Worm (Caenorhabditis elegans): ENCODE measurements around the gene T12D8.10.

Gene T12D8.10

DNA sequence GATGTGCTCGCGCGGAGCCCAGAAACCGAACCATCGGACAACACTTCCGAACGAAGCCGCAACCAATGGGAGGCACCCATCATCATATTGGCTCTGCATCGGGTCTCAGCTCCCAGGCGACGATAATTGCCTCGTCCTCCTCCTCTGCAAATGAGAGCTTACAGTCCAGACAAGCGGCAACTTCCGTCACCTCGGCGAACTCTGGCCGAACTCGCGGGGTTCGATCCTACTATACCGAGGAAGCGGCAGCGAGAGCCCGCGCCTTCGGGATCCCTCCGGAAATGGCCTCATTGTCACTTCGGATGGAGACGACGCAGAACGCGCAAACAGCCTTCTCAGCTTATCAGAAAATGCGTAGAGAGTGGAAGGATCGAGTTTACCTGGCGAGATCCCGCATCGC, 12.8 kb upstream of the T12D8.10 start:
- TF ChIP-seq F33H1.4 (GFP tag; IDR thresholded peaks at IDR 0.05) (no peak), sdz-38 (tag; optimal IDR thresholded peaks at IDR 0.05) (no peak), egl-44 (GFP tag; IDR thresholded peaks at IDR 0.05) (0 out of 2 replicates have a peak, but pooled peaks have one; percentile 17), hsf-1 (GFP tag; IDR thresholded peaks at IDR 0.05) (0 out of 2 replicates have a peak, but pooled peaks have one; percentile 18), zfh-2 (GFP tag; conservative IDR thresholded peaks at IDR 0.05) (peak; percentile 88), egrh-3 (GFP tag; IDR thresholded peaks at IDR 0.05) (peak; percentile 28; the same call in 1 of the 2 replicates), rec-8 (tag; optimal IDR thresholded peaks at IDR 0.05) (no peak), xnd-1 (tag; optimal IDR thresholded peaks at IDR 0.05) (no peak)

DNA sequence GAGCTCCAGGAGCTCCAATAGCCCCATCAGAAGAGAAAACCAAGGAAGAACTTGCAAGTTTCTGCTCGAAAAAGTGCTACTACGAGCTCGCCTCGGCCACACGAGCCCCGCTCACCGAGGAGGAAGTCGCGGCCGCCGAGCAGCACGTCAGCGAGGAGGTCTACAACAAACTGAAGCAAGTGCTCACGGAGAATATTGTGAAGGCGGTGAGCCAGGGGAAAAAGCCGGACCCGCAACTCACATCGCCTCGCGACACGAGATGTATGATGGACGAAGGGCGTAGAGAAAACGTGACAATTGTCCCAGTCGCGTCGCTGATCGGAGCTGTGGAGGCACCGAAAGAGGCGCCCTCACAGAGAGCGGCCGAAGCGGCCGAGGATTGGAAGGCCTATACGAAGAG, 10.6 kb upstream of the T12D8.10 start:
- peak; percentile 51 for TF ChIP-seq zfh-2 (GFP tag; conservative IDR thresholded peaks at IDR 0.05)
- TF ChIP-seq dox-1 (GFP tag; IDR thresholded peaks at IDR 0.05), result 0 out of 2 replicates have a peak, but pooled peaks have one; percentile 6
- no peak for TF ChIP-seq ztf-3 (GFP tag; optimal IDR thresholded peaks at IDR 0.05)
- no peak for TF ChIP-seq lin-26 (GFP tag; IDR thresholded peaks at IDR 0.05)
- TF ChIP-seq nhr-179 (tag; optimal IDR thresholded peaks at IDR 0.05), result no peak
- TF ChIP-seq lir-1 (GFP tag; conservative IDR thresholded peaks at IDR 0.05), result no peak
- no peak for TF ChIP-seq hsf-1 (GFP tag; IDR thresholded peaks at IDR 0.05)
- peak; percentile 5; the same call in 1 of the 2 replicates for TF ChIP-seq egrh-3 (GFP tag; IDR thresholded peaks at IDR 0.05)
- TF ChIP-seq ztf-18 (tag; optimal IDR thresholded peaks at IDR 0.05), result no peak

DNA sequence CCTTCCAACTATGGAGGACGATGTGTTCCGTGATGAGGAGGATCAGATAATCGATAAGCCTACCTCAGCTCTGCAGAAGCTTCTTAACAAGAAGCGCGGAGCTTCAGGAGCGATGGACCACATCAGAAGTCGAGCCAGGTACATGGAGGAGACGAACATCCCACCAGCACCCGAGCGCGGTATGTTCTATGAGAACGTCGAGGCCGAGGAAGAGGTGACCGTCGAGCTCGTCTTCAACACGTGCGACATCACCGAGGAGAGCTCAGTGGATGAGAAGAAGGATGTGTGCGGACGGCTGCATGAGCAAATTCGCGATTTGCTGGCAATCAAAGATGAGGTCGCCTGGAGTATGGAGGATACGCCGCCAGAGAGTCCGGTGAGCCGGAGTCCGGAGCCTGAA, 9.9 kb upstream of the T12D8.10 start:
- TF ChIP-seq ceh-79 (tag; optimal IDR thresholded peaks at IDR 0.05), result no peak
- no peak for TF ChIP-seq tbp1 (GFP tag; optimal IDR thresholded peaks at IDR 0.05)
- TF ChIP-seq madf-6 (GFP tag; IDR thresholded peaks at IDR 0.05), result no peak
- TF ChIP-seq lir-1 (GFP tag; conservative IDR thresholded peaks at IDR 0.05), result no peak
- TF ChIP-seq dox-1 (GFP tag; IDR thresholded peaks at IDR 0.05), result no peak
- TF ChIP-seq K12H6.12 (tag; optimal IDR thresholded peaks at IDR 0.05), result no peak
- no peak for TF ChIP-seq snpc-1.1 (tag; optimal IDR thresholded peaks at IDR 0.05; ENCODE audit: insufficient read depth)
- no peak for TF ChIP-seq somi-1 (GFP tag; optimal IDR thresholded peaks at IDR 0.05)
- no peak for TF ChIP-seq cebp-2 (GFP tag; IDR thresholded peaks at IDR 0.05)
- no peak for TF ChIP-seq madf-10 (tag; optimal IDR thresholded peaks at IDR 0.05)
- TF ChIP-seq madf-8 (GFP tag; conservative IDR thresholded peaks at IDR 0.05), result no peak
- no peak for TF ChIP-seq rec-8 (tag; optimal IDR thresholded peaks at IDR 0.05)
- TF ChIP-seq repo-1 (tag; optimal IDR thresholded peaks at IDR 0.05), result no peak

DNA sequence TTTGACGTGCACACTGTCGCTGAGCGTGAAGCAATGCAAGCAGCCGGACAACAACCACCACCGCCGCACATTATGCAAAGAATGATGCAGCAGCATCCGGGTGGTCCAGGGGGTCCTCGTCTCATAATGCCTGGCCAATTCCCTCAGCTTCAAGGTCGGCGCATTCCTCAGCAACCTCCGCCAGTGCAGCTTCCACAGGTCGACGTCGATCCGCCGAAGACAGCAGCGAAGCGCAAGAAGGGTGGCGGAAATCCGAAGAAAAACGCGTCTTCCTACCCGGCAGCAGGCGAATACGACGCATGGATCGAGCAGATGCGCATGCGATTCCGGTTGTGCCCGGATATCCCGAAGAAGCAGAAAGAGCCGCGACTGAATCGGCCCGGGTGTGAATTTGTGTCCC, 9.3 kb upstream of the T12D8.10 start:
- TF ChIP-seq egrh-3 (GFP tag; IDR thresholded peaks at IDR 0.05), result peak; percentile 77
- peak; percentile 5; the same call in 1 of the 2 replicates for TF ChIP-seq dox-1 (GFP tag; IDR thresholded peaks at IDR 0.05)
- peak; percentile 85 for TF ChIP-seq zfh-2 (GFP tag; conservative IDR thresholded peaks at IDR 0.05)
- TF ChIP-seq sea-2 (GFP tag; IDR thresholded peaks at IDR 0.05), result no peak
- 0 out of 2 replicates have a peak, but pooled peaks have one; percentile 41 for TF ChIP-seq lin-26 (GFP tag; IDR thresholded peaks at IDR 0.05)

DNA sequence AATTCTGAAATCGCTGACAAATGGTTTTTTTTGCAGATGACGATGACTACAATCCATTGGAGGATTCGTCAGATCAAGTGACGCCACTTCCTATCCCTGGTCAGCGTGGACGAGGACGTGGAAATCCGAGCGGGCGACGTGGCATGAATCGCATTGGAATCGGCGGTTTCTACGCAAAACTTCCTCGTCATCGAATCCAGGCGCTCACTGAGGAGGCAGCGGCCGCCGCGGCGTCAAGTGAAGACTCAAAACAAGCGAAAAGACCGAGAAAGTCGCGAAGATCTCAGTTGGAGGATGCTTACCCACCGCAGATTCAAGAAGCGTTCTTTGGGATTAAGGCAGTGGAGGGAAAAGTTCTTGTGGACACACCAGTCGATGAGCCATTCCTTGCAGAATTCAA, 6.4 kb upstream of the T12D8.10 start:
- TF ChIP-seq cebp-1 (GFP tag; IDR thresholded peaks at IDR 0.05), result no peak
- no peak for TF ChIP-seq cebp-1 (tag; optimal IDR thresholded peaks at IDR 0.05)
- TF ChIP-seq lsl-1 (GFP tag; optimal IDR thresholded peaks at IDR 0.05), result no peak
- peak; percentile 65 for TF ChIP-seq zfh-2 (GFP tag; conservative IDR thresholded peaks at IDR 0.05)
- no peak for TF ChIP-seq lin-40 (tag; optimal IDR thresholded peaks at IDR 0.05)

All from whole organism, young adult.